Fruit fly (Drosophila melanogaster) whole organism, embryonic: ENCODE data around the gene eIF4E6.

Experiments used
- Antp ChIP-seq: fragments of 200-800 bp; sonication (Bioruptor generic); optimal IDR thresholded peaks from 3 replicates; lab custom pipeline; 2016; ENCODE audit warnings: missing biosample characterization, missing genetic modification characterization
- B-H2 ChIP-seq: fragments of 200-800 bp; sonication (Bioruptor generic); optimal IDR thresholded peaks from 2 replicates; lab custom pipeline; 2018; ENCODE audit warnings: missing biosample characterization, mild to moderate bottlenecking, missing genetic modification characterization
- BtbVII ChIP-seq: fragments of 200-800 bp; sonication (Bioruptor generic); optimal IDR thresholded peaks from 3 replicates; lab custom pipeline; 2017; ENCODE audit warnings: missing biosample characterization, mild to moderate bottlenecking, missing genetic modification characterization
- Bteb2 ChIP-seq: fragments of 200-800 bp; sonication (Bioruptor generic); optimal IDR thresholded peaks from 2 replicates; lab custom pipeline; 2016; ENCODE audit warnings: missing biosample characterization, missing genetic modification characterization
- CG14667 ChIP-seq: fragments of 200-800 bp; sonication (Bioruptor generic); IDR thresholded peaks from 2 replicates; pipeline ENCODE4 v1.3.6; 2022; ENCODE audit warnings: missing biosample characterization, missing genetic modification characterization
- CG15601 ChIP-seq: fragments of 200-800 bp; sonication (Bioruptor generic); optimal IDR thresholded peaks from 3 replicates; lab custom pipeline; 2019; ENCODE audit warnings: missing biosample characterization, mild to moderate bottlenecking, missing genetic modification characterization, moderate library complexity
- CG17361 ChIP-seq: fragments of 200-800 bp; sonication (Bioruptor generic); IDR thresholded peaks from 3 replicates; pipeline ENCODE4 v1.3.6; 2022; ENCODE audit warnings: missing biosample characterization, missing genetic modification characterization
- CG17568 ChIP-seq: fragments of 200-800 bp; sonication (Bioruptor generic); optimal IDR thresholded peaks from 2 replicates; lab custom pipeline; 2018; ENCODE audit warnings: missing biosample characterization, mild to moderate bottlenecking, missing genetic modification characterization, moderate library complexity
- CG17802 ChIP-seq: fragments of 200-800 bp; sonication (Bioruptor generic); optimal IDR thresholded peaks from 2 replicates; lab custom pipeline; 2018; ENCODE audit warnings: missing biosample characterization, mild to moderate bottlenecking, missing genetic modification characterization, moderate library complexity
- CG18764 ChIP-seq: fragments of 200-800 bp; sonication (Bioruptor generic); optimal IDR thresholded peaks from 3 replicates; lab custom pipeline; 2016; ENCODE audit warnings: missing biosample characterization, missing genetic modification characterization
- CG2129 ChIP-seq: fragments of 200-800 bp; sonication (Bioruptor generic); IDR thresholded peaks from 2 replicates; pipeline ENCODE4 v1.3.6; 2022; ENCODE audit warnings: missing biosample characterization, missing genetic modification characterization; ENCODE audit not compliant: partially characterized antibody
- CG30403 ChIP-seq: fragments of 200-800 bp; sonication (Bioruptor generic); optimal IDR thresholded peaks from 3 replicates; lab custom pipeline; 2016; ENCODE audit warnings: missing biosample characterization, missing genetic modification characterization
- CG32772 ChIP-seq: fragments of 200-800 bp; sonication (Bioruptor generic); IDR thresholded peaks from 2 replicates; pipeline ENCODE4 v1.3.6; 2022; ENCODE audit warnings: missing biosample characterization, missing genetic modification characterization
- CG4404 ChIP-seq: fragments of 200-800 bp; sonication (Bioruptor generic); IDR thresholded peaks from 2 replicates; pipeline ENCODE4 v1.3.6; 2022; ENCODE audit warnings: missing biosample characterization, missing genetic modification characterization
- CG4854 ChIP-seq: fragments of 200-800 bp; sonication (Bioruptor generic); optimal IDR thresholded peaks from 2 replicates; lab custom pipeline; 2016; ENCODE audit warnings: missing biosample characterization, missing genetic modification characterization, inconsistent platforms
- CG5245 ChIP-seq: fragments of 200-800 bp; sonication (Bioruptor generic); optimal IDR thresholded peaks from 3 replicates; lab custom pipeline; 2016; ENCODE audit warnings: missing biosample characterization, missing genetic modification characterization
- CG6791 ChIP-seq: fragments of 200-800 bp; sonication (Bioruptor generic); IDR thresholded peaks from 3 replicates; pipeline ENCODE4 v1.3.6; 2022; ENCODE audit warnings: missing biosample characterization, missing genetic modification characterization; ENCODE audit not compliant: partially characterized antibody
- CG8388 ChIP-seq: fragments of 200-800 bp; sonication (Bioruptor generic); optimal IDR thresholded peaks from 2 replicates; lab custom pipeline; 2019; ENCODE audit warnings: missing biosample characterization, mild to moderate bottlenecking, missing genetic modification characterization, moderate library complexity
- CG8924 ChIP-seq: fragments of 200-800 bp; optimal IDR thresholded peaks from 3 replicates; lab custom pipeline; 2019; ENCODE audit warnings: missing biosample characterization, mild to moderate bottlenecking, missing genetic modification characterization, moderate library complexity
- CG8944 ChIP-seq: fragments of 200-800 bp; sonication (Bioruptor generic); optimal IDR thresholded peaks from 3 replicates; lab custom pipeline; 2016; ENCODE audit warnings: missing biosample characterization, missing genetic modification characterization
- CG9797 ChIP-seq: fragments of 200-800 bp; sonication (Bioruptor generic); optimal IDR thresholded peaks from 3 replicates; lab custom pipeline; 2018; ENCODE audit warnings: missing biosample characterization, mild to moderate bottlenecking, missing genetic modification characterization
- Dfd ChIP-seq, 2 experiments: fragments of >200 bp; optimal IDR thresholded peaks; 2 replicates each; lab custom pipeline; 2017; ENCODE audit warnings: missing biosample characterization in 2 of 2, missing genetic modification characterization in 2 of 2
- Dref ChIP-seq: fragments of 200-800 bp; sonication (Bioruptor generic); IDR thresholded peaks from 2 replicates; pipeline ENCODE4 v1.3.6; 2022; ENCODE audit warnings: missing biosample characterization, missing genetic modification characterization
- GATAe ChIP-seq: fragments of 200-800 bp; sonication (Bioruptor generic); conservative IDR thresholded peaks from 2 replicates; pipeline ENCODE4 v1.3.6; 2022; ENCODE audit warnings: missing biosample characterization, missing genetic modification characterization
- H2.0 ChIP-seq: fragments of 200-800 bp; sonication (Bioruptor generic); IDR thresholded peaks from 2 replicates; pipeline ENCODE4 v1.3.6; 2022; ENCODE audit warnings: missing biosample characterization, missing genetic modification characterization
- HLHmδ ChIP-seq: fragments of 200-800 bp; sonication (Bioruptor generic); optimal IDR thresholded peaks from 2 replicates; lab custom pipeline; 2018; ENCODE audit warnings: missing biosample characterization, mild to moderate bottlenecking, missing genetic modification characterization, moderate library complexity
- Jarid2 ChIP-seq: fragments of 200-800 bp; sonication (Bioruptor generic); optimal IDR thresholded peaks from 3 replicates; lab custom pipeline; 2017; ENCODE audit warnings: mild to moderate bottlenecking, missing biosample characterization, missing genetic modification reagents, missing genetic modification characterization
- MBD-R2 ChIP-seq: fragments of 200-800 bp; sonication (Bioruptor generic); IDR thresholded peaks from 2 replicates; pipeline ENCODE4 v1.3.6; 2022; ENCODE audit warnings: missing biosample characterization, missing genetic modification characterization
- MESR4 ChIP-seq: fragments of 200-800 bp; sonication (Bioruptor generic); optimal IDR thresholded peaks from 2 replicates; lab custom pipeline; 2018; ENCODE audit warnings: missing biosample characterization, mild to moderate bottlenecking, missing genetic modification characterization, moderate library complexity
- Max ChIP-seq: fragments of 200-800 bp; sonication (Bioruptor generic); optimal IDR thresholded peaks from 2 replicates; lab custom pipeline; 2016; ENCODE audit warnings: missing biosample characterization, mild to moderate bottlenecking, missing genetic modification characterization
- Neu2 ChIP-seq: fragments of 200-800 bp; sonication (Bioruptor generic); optimal IDR thresholded peaks from 3 replicates; lab custom pipeline; 2016; ENCODE audit warnings: missing biosample characterization, missing genetic modification characterization, borderline replicate concordance
- NfI ChIP-seq: fragments of 200-800 bp; sonication (Bioruptor generic); optimal IDR thresholded peaks from 3 replicates; lab custom pipeline; 2018; ENCODE audit warnings: missing biosample characterization, mild to moderate bottlenecking, missing genetic modification characterization, moderate library complexity
- Poxn ChIP-seq: fragments of 200-800 bp; sonication (Bioruptor generic); IDR thresholded peaks from 2 replicates; pipeline ENCODE4 v1.3.6; 2022; ENCODE audit warnings: missing biosample characterization, missing genetic modification characterization
- ato ChIP-seq: fragments of 200-800 bp; sonication (Bioruptor generic); IDR thresholded peaks from 2 replicates; pipeline ENCODE4 v1.3.6; 2022; ENCODE audit warnings: missing biosample characterization, missing genetic modification characterization; ENCODE audit not compliant: partially characterized antibody
- bsh ChIP-seq, 2 experiments: fragments of 200-800 bp; sonication (Bioruptor generic); optimal IDR thresholded peaks; 2 replicates each; lab custom pipeline; 2017 to 2018; ENCODE audit warnings: mild to moderate bottlenecking in 2 of 2, missing biosample characterization in 2 of 2, missing genetic modification characterization in 2 of 2, moderate library complexity in 1 of 2
- disco-r ChIP-seq: fragments of 200-800 bp; sonication (Bioruptor generic); optimal IDR thresholded peaks from 2 replicates; lab custom pipeline; 2016; ENCODE audit warnings: missing biosample characterization, missing genetic modification characterization
- dpn ChIP-seq, 2 experiments: fragments of 200-800 bp; sonication (Bioruptor generic); optimal IDR thresholded peaks; 3 replicates each; lab custom pipeline; 2016; ENCODE audit warnings: missing biosample characterization in 2 of 2, missing genetic modification characterization in 2 of 2
- ftz-f1 ChIP-seq: fragments of 200-800 bp; sonication (Bioruptor generic); optimal IDR thresholded peaks from 2 replicates; lab custom pipeline; 2016; ENCODE audit warnings: missing biosample characterization, missing genetic modification characterization
- gcm ChIP-seq: fragments of 200-800 bp; sonication (Bioruptor generic); optimal IDR thresholded peaks from 2 replicates; lab custom pipeline; 2019; ENCODE audit warnings: missing biosample characterization, mild to moderate bottlenecking, missing genetic modification characterization, moderate library complexity
- gro ChIP-seq: fragments of 200-800 bp; sonication (Bioruptor generic); optimal IDR thresholded peaks from 2 replicates; lab custom pipeline; 2016; ENCODE audit warnings: missing biosample characterization, missing genetic modification characterization
- gsb-n ChIP-seq: fragments of 200-800 bp; sonication (Bioruptor generic); optimal IDR thresholded peaks from 3 replicates; lab custom pipeline; 2018; ENCODE audit warnings: missing biosample characterization, mild to moderate bottlenecking, missing genetic modification characterization
- her ChIP-seq: fragments of 200-800 bp; sonication (Bioruptor generic); optimal IDR thresholded peaks from 2 replicates; lab custom pipeline; 2016; ENCODE audit warnings: missing biosample characterization, missing genetic modification characterization
- hkb ChIP-seq, 2 experiments: fragments of 200-800 bp in 1 of 2; fragments of >200 bp in 1 of 2; sonication (Bioruptor generic) in 1 of 2; IDR thresholded peaks in 1 of 2; optimal IDR thresholded peaks in 1 of 2; 2 replicates each; pipeline versions ENCODE4 v1.3.6 to Lab custom; 2017 to 2022; ENCODE audit warnings: missing biosample characterization in 1 of 2, missing genetic modification characterization in 1 of 2
- jigr1 ChIP-seq: fragments of 200-800 bp; sonication (Bioruptor generic); IDR thresholded peaks from 3 replicates; pipeline ENCODE4 v1.3.6; 2022; ENCODE audit warnings: missing biosample characterization, missing genetic modification characterization
- lbe ChIP-seq: fragments of 200-800 bp; sonication (Bioruptor generic); optimal IDR thresholded peaks from 2 replicates; lab custom pipeline; 2016; ENCODE audit warnings: missing biosample characterization, mild to moderate bottlenecking, missing genetic modification characterization
- lmd ChIP-seq: fragments of 200-800 bp; sonication (Bioruptor generic); IDR thresholded peaks from 2 replicates; pipeline ENCODE4 v1.3.6; 2022; ENCODE audit warnings: missing biosample characterization, missing genetic modification characterization
- sr ChIP-seq: fragments of 200-800 bp; sonication (Bioruptor generic); IDR thresholded peaks from 3 replicates; pipeline ENCODE4 v1.3.6; 2022; ENCODE audit warnings: missing biosample characterization, missing genetic modification characterization
- tin ChIP-seq: fragments of 200-800 bp; sonication (Bioruptor generic); optimal IDR thresholded peaks from 3 replicates; lab custom pipeline; 2016; ENCODE audit warnings: missing biosample characterization, missing genetic modification characterization
- tll ChIP-seq, 2 experiments: fragments of 200-800 bp in 1 of 2; fragments of >200 bp in 1 of 2; sonication (Bioruptor generic) in 1 of 2; optimal IDR thresholded peaks; 2 replicates each; lab custom pipeline; 2017 to 2019; ENCODE audit warnings: missing biosample characterization in 2 of 2, missing genetic modification characterization in 2 of 2, mild to moderate bottlenecking in 1 of 2, moderate library complexity in 1 of 2

The eIF4E6 gene

DNA sequence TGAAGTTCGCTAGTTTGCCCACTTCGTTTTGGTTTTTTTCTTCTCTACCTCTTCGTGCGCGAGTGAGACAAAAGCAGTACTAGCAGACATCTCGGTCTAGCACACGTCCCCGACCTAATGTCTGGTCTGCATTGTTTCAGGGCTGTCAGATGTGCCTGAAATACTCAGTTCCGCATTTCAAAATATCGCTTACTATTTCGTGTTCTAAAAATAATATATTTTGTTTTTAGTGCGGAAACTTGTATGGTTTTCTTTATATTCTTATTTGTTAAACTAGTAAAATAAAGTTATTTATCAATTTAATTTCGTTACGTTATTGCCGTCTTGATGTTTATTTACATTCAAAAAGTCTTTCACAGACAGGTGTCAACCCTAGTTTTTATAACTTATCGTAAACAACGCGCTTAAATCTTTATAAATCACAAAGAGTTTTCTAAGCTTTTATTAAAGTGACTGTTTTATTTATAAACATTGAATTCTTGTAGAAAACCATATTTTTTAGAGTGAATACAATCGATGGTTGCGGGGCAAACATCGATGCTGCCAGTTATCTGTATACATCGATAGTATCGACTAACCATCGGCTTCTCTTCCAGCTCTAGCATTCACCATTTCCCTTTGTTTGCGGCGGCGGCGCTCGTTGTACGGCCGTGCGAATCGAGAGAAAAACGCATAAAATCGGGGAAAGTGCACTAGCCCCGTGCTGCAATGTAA is 36.4 kb upstream of the eIF4E6 start (continued):
- TF ChIP-seq CG32772 (GFP tag; lab: Robert Waterston, UW) (no peak), CG4404 (GFP tag; lab: Robert Waterston, UW) (no peak), bsh (GFP tag; optimal IDR thresholded peaks at IDR 0.05; lab: Kevin White, UChicago) (peak in 1 of 2 experiments; percentile 73), CG15601 (peak; percentile 61), NfI (GFP tag; lab: Kevin White, UChicago) (peak; percentile 78), CG6791 (GFP tag; lab: Robert Waterston, UW) (no peak), CG30403 (GFP tag; lab: Kevin White, UChicago) (peak; percentile 78), CG17361 (GFP tag; lab: Robert Waterston, UW) (no peak), tin (GFP tag; lab: Kevin White, UChicago) (peak; percentile 50), hkb (optimal IDR thresholded peaks at IDR 0.05; lab: Kevin White, UChicago) (no peak), hkb (GFP tag; IDR thresholded peaks at IDR 0.05; lab: Robert Waterston, UW) (no peak), lmd (GFP tag; lab: Robert Waterston, UW) (no peak), B-H2 (GFP tag; lab: Kevin White, UChicago) (peak; percentile 65), Bteb2 (no peak), GATAe (no peak), ftz-f1 (GFP tag; lab: Kevin White, UChicago) (peak; percentile 47), CG17568 (GFP tag; lab: Kevin White, UChicago) (peak; percentile 22), CG8924 (peak; percentile 83), dpn (GFP tag; optimal IDR thresholded peaks at IDR 0.05; lab: Kevin White, UChicago) (peak; percentile 38 to 48), MBD-R2 (no peak), Max (GFP tag; lab: Kevin White, UChicago) (peak; percentile 45), CG18764 (GFP tag; lab: Kevin White, UChicago) (no peak), disco-r (GFP tag; lab: Kevin White, UChicago) (peak; percentile 24), Neu2 (no peak), Jarid2 (GFP tag; lab: Kevin White, UChicago) (no peak), CG4854 (GFP tag; lab: Kevin White, UChicago) (peak; percentile 48), CG2129 (GFP tag; lab: Robert Waterston, UW) (no peak), gcm (peak; percentile 10), CG14667 (GFP tag; lab: Robert Waterston, UW) (no peak), H2.0 (GFP tag; lab: Robert Waterston, UW) (no peak), tll (GFP tag; optimal IDR thresholded peaks at IDR 0.05; lab: Kevin White, UChicago) (no peak), gsb-n (tag; lab: Kevin White, UChicago) (peak; percentile 57), jigr1 (GFP tag; lab: Robert Waterston, UW) (no peak), Poxn (GFP tag; lab: Robert Waterston, UW) (no peak), CG8388 (GFP tag; lab: Kevin White, UChicago) (peak; percentile 64), MESR4 (GFP tag; lab: Kevin White, UChicago) (peak; percentile 77), CG17802 (tag; lab: Kevin White, UChicago) (no peak), BtbVII (GFP tag; lab: Kevin White, UChicago) (peak; percentile 62), ato (GFP tag; lab: Robert Waterston, UW) (no peak), lbe (peak; percentile 40), CG9797 (GFP tag; lab: Kevin White, UChicago) (no peak), CG8944 (peak; percentile 25), Dref (GFP tag; lab: Robert Waterston, UW) (no peak), Dfd (GFP tag; optimal IDR thresholded peaks at IDR 0.05; lab: Kevin White, UChicago) (no peak), CG5245 (GFP tag; lab: Kevin White, UChicago) (no peak), sr (GFP tag; lab: Robert Waterston, UW) (no peak), gro (GFP tag; lab: Kevin White, UChicago) (peak; percentile 63), Antp (GFP tag; lab: Kevin White, UChicago) (peak; percentile 17), HLHmδ (peak; percentile 31), her (peak; percentile 59)
